Fruit fly (Drosophila melanogaster) whole organism, wandering third instar larva: Measurements from ENCODE around the gene CG42540.

ENCODE experiments used
- CG9705 ChIP-seq: fragments of 200-800 bp; sonication (Bioruptor generic); optimal IDR thresholded peaks from 2 replicates; lab custom pipeline; 2018; ENCODE audit warnings: missing biosample characterization, mild to moderate bottlenecking, missing genetic modification characterization
- dl ChIP-seq, 2 experiments: fragments of 175-275, 200-275 bp in 1 of 2; fragments of 200-275 bp in 1 of 2; sonication (Bioruptor generic); optimal IDR thresholded peaks; lab custom pipeline; 2018; ENCODE audit warnings: mild to moderate bottlenecking in 2 of 2, missing biosample characterization in 2 of 2, missing genetic modification characterization in 2 of 2, moderate library complexity in 2 of 2; ENCODE audit not compliant: partially characterized antibody in 2 of 2, insufficient read depth in 1 of 2

DNA sequence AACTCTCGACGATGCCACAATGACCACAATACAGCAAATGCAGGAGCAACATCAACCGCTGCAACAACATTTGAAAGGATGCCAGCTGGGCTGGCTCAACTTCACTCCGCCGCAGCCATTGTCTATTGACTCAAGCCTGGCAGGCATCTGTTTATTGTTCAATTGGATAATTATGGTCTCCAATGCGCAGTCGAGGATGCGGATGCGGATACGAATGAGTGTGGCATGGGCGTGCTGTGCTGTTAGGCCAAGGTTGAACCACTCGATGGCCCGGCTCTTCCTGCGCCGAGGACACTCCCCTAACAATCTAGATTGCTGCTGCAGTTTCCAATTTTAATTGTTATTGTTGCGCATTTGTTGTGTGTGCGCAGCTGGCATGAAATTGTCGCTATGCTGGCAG, 43.9 kb downstream of the CG42540 start:
- TF ChIP-seq dl (GFP tag; optimal IDR thresholded peaks at IDR 0.05; lab: Kevin White, UChicago; ENCODE audit: insufficient read depth in 1 of 2, partially characterized antibody in 2 of 2) = no peak
- TF ChIP-seq CG9705 (GFP tag; lab: Kevin White, UChicago) = no peak
